Worm (Caenorhabditis elegans) whole organism, L3 larva: Measurements from ENCODE around the gene chk-1.

Experiments used
- R02D3.7 ChIP-seq: fragments of 150-350 bp; optimal IDR thresholded peaks from 2 replicates; lab custom pipeline; 2014; ENCODE audit warnings: missing biosample characterization, missing genetic modification characterization
- ZK546.5 ChIP-seq: sonication (generic microtip); optimal IDR thresholded peaks from 2 replicates; lab custom pipeline; 2017; ENCODE audit warnings: missing biosample characterization, missing genetic modification characterization
- ceh-16 ChIP-seq: sonication (generic microtip); optimal IDR thresholded peaks from 2 replicates; lab custom pipeline; 2017; ENCODE audit warnings: missing biosample characterization, missing genetic modification characterization
- ceh-28 ChIP-seq: fragments of 150-350 bp; optimal IDR thresholded peaks from 2 replicates; lab custom pipeline; 2014; ENCODE audit warnings: missing biosample characterization, missing genetic modification reagents, missing genetic modification characterization
- ceh-82 ChIP-seq: fragments of 150-350 bp; optimal IDR thresholded peaks from 2 replicates; lab custom pipeline; 2014; ENCODE audit warnings: missing biosample characterization, missing genetic modification characterization
- ceh-9 ChIP-seq: sonication (generic microtip); optimal IDR thresholded peaks from 2 replicates; lab custom pipeline; 2018; ENCODE audit warnings: missing biosample characterization, missing genetic modification characterization
- daf-12 ChIP-seq: fragments of 150-350 bp; optimal IDR thresholded peaks from 2 replicates; lab custom pipeline; 2014; ENCODE audit warnings: missing biosample characterization, missing genetic modification reagents, missing genetic modification characterization
- egl-27 ChIP-seq: sonication (generic microtip); optimal IDR thresholded peaks from 4 replicates; lab custom pipeline; 2017; ENCODE audit warnings: missing biosample characterization, missing genetic modification reagents, missing genetic modification characterization
- elt-1 ChIP-seq: fragments of 150-350 bp; optimal IDR thresholded peaks from 2 replicates; lab custom pipeline; 2014; ENCODE audit warnings: missing biosample characterization, missing genetic modification characterization
- elt-2 ChIP-seq: sonication (generic microtip); optimal IDR thresholded peaks from 2 replicates; lab custom pipeline; 2016; ENCODE audit warnings: missing genetic modification reagents, mild to moderate bottlenecking, missing genetic modification characterization, missing compliant biosample characterization
- elt-3 ChIP-seq, 3 experiments: fragments of 150-350 bp in 1 of 3; sonication (generic microtip) in 2 of 3; optimal IDR thresholded peaks; 2 replicates in 2 of 3; 4 replicates in 1 of 3; lab custom pipeline; 2014 to 2017; ENCODE audit warnings: missing biosample characterization in 3 of 3, missing genetic modification characterization in 3 of 3
- eor-1 ChIP-seq, 2 experiments: fragments of 150-350 bp; optimal IDR thresholded peaks; 2 replicates each; lab custom pipeline; 2014 to 2018; ENCODE audit warnings: missing biosample characterization in 2 of 2, missing genetic modification characterization in 2 of 2
- fkh-10 ChIP-seq: sonication (generic microtip); optimal IDR thresholded peaks from 2 replicates; lab custom pipeline; 2017; ENCODE audit warnings: missing biosample characterization, missing genetic modification reagents, missing genetic modification characterization
- fkh-2 ChIP-seq: fragments of 150-350 bp; optimal IDR thresholded peaks from 2 replicates; lab custom pipeline; 2014; ENCODE audit warnings: missing biosample characterization, missing genetic modification reagents, missing genetic modification characterization
- fos-1 ChIP-seq: fragments of 150-350 bp; optimal IDR thresholded peaks from 2 replicates; lab custom pipeline; 2014; ENCODE audit warnings: missing biosample characterization, missing genetic modification characterization
- hmg-11 ChIP-seq: sonication (generic microtip); optimal IDR thresholded peaks from 2 replicates; lab custom pipeline; 2016; ENCODE audit warnings: missing genetic modification characterization, missing compliant biosample characterization
- lsy-12 ChIP-seq: sonication (generic microtip); optimal IDR thresholded peaks from 2 replicates; lab custom pipeline; 2016; ENCODE audit warnings: mild to moderate bottlenecking, missing genetic modification characterization, missing compliant biosample characterization
- mdl-1 ChIP-seq: fragments of 150-350 bp; optimal IDR thresholded peaks from 2 replicates; lab custom pipeline; 2014; ENCODE audit warnings: missing biosample characterization, missing genetic modification characterization
- nfya-1 ChIP-seq: sonication (generic microtip); optimal IDR thresholded peaks from 2 replicates; lab custom pipeline; 2017; ENCODE audit warnings: missing genetic modification characterization, mild to moderate bottlenecking, missing compliant biosample characterization, antibody characterized with exemption, moderate library complexity; ENCODE audit not compliant: insufficient read depth
- nhr-11 ChIP-seq: fragments of 150-350 bp; optimal IDR thresholded peaks from 2 replicates; lab custom pipeline; 2014; ENCODE audit warnings: missing biosample characterization, missing genetic modification characterization
- nhr-12 ChIP-seq: fragments of 150-350 bp; optimal IDR thresholded peaks from 2 replicates; lab custom pipeline; 2014; ENCODE audit warnings: missing biosample characterization, missing genetic modification characterization
- nhr-23 ChIP-seq: fragments of 150-350 bp; optimal IDR thresholded peaks from 2 replicates; lab custom pipeline; 2014; ENCODE audit warnings: missing biosample characterization, missing genetic modification reagents, missing genetic modification characterization
- nhr-28 ChIP-seq: fragments of 150-350 bp; optimal IDR thresholded peaks from 2 replicates; lab custom pipeline; 2014; ENCODE audit warnings: missing biosample characterization, missing genetic modification characterization
- nhr-43 ChIP-seq: sonication (generic microtip); optimal IDR thresholded peaks from 2 replicates; lab custom pipeline; 2016; ENCODE audit warnings: mild to moderate bottlenecking, missing genetic modification characterization, missing compliant biosample characterization; ENCODE audit not compliant: poor library complexity, severe bottlenecking
- nhr-67 ChIP-seq: fragments of 150-350 bp; optimal IDR thresholded peaks from 2 replicates; lab custom pipeline; 2014; ENCODE audit warnings: missing biosample characterization, missing genetic modification characterization
- nhr-76 ChIP-seq: fragments of 150-350 bp; sonication (generic microtip); optimal IDR thresholded peaks from 5 replicates; lab custom pipeline; 2014; ENCODE audit warnings: missing biosample characterization, missing genetic modification characterization
- nhr-77 ChIP-seq: fragments of 150-350 bp; optimal IDR thresholded peaks from 2 replicates; lab custom pipeline; 2014; ENCODE audit warnings: missing biosample characterization, missing genetic modification characterization
- pha-4 ChIP-seq: fragments of 150-350 bp; optimal IDR thresholded peaks from 2 replicates; lab custom pipeline; 2014; ENCODE audit warnings: missing biosample characterization, missing genetic modification reagents, missing genetic modification characterization
- pqm-1 ChIP-seq: fragments of 150-350 bp; optimal IDR thresholded peaks from 2 replicates; lab custom pipeline; 2017; ENCODE audit warnings: missing biosample characterization, missing genetic modification characterization, inconsistent platforms
- sea-2 ChIP-seq: fragments of 150-350 bp; sonication (generic microtip); optimal IDR thresholded peaks from 4 replicates; lab custom pipeline; 2014; ENCODE audit warnings: missing biosample characterization, missing genetic modification reagents, missing genetic modification characterization
- skn-1 ChIP-seq: fragments of 150-350 bp; optimal IDR thresholded peaks from 2 replicates; lab custom pipeline; 2014; ENCODE audit warnings: missing biosample characterization, missing genetic modification characterization
- snpc-4 ChIP-seq: fragments of 150-350 bp; optimal IDR thresholded peaks from 2 replicates; lab custom pipeline; 2014; ENCODE audit warnings: missing biosample characterization, missing genetic modification characterization
- tbx-2 ChIP-seq: sonication (generic microtip); optimal IDR thresholded peaks from 2 replicates; lab custom pipeline; 2016; ENCODE audit warnings: mild to moderate bottlenecking, missing genetic modification characterization, missing compliant biosample characterization
- unc-39 ChIP-seq: sonication (generic microtip); optimal IDR thresholded peaks from 4 replicates; lab custom pipeline; 2017; ENCODE audit warnings: missing biosample characterization, missing genetic modification characterization
- unc-62 ChIP-seq: fragments of 150-350 bp; sonication (generic microtip); optimal IDR thresholded peaks from 4 replicates; lab custom pipeline; 2014; ENCODE audit warnings: missing biosample characterization, missing genetic modification reagents, missing genetic modification characterization
- zag-1 ChIP-seq: fragments of 150-350 bp; optimal IDR thresholded peaks from 2 replicates; lab custom pipeline; 2014; ENCODE audit warnings: missing biosample characterization, missing genetic modification characterization
- ztf-11 ChIP-seq: fragments of 150-350 bp; optimal IDR thresholded peaks from 2 replicates; lab custom pipeline; 2014; ENCODE audit warnings: missing biosample characterization, missing genetic modification characterization
- ztf-4 ChIP-seq: fragments of 150-350 bp; optimal IDR thresholded peaks from 2 replicates; lab custom pipeline; 2014; ENCODE audit warnings: missing biosample characterization, missing genetic modification characterization

chk-1 gene

ce11 chrV:3766904-3767303 lies 7.6 kb upstream of the chk-1 start, which contains the start of gene Y39H10A.1:
Y39H10A.1 (plus strand) TSS chrV:3767204.
- TF ChIP-seq nhr-12 (no peak), elt-2 (no peak), ztf-11 (tag; lab: Kevin White, UChicago) (no peak), unc-62 (GFP tag; lab: Kevin White, UChicago) (no peak), nhr-77 (no peak), ceh-16 (no peak), pqm-1 (tag; lab: Kevin White, UChicago) (no peak), nhr-76 (tag; lab: Kevin White, UChicago) (no peak), sea-2 (GFP tag; lab: Kevin White, UChicago) (no peak), fos-1 (tag; lab: Kevin White, UChicago) (no peak), R02D3.7 (tag; lab: Kevin White, UChicago) (no peak), nhr-23 (tag; lab: Kevin White, UChicago) (no peak), lsy-12 (tag; lab: Kevin White, UChicago) (no peak), egl-27 (tag; lab: Kevin White, UChicago) (no peak), nhr-43 (no peak), unc-39 (tag; lab: Kevin White, UChicago) (no peak), mdl-1 (tag; lab: Kevin White, UChicago) (no peak), ztf-4 (tag; lab: Kevin White, UChicago) (no peak), elt-3 (tag; optimal IDR thresholded peaks at IDR 0.05; lab: Kevin White, UChicago) (no peak), ZK546.5 (no peak)
- TF ChIP-seq, all 47 proteins: peak for 0

- no peak for TF ChIP-seq fkh-10 (GFP tag; lab: Kevin White, UChicago)
- TF ChIP-seq nhr-67 (tag; lab: Kevin White, UChicago), result no peak
- TF ChIP-seq ztf-11 (tag; lab: Kevin White, UChicago), result no peak
- TF ChIP-seq unc-62 (GFP tag; lab: Kevin White, UChicago), result no peak
- no peak for TF ChIP-seq nhr-28 (tag; lab: Kevin White, UChicago)
- TF ChIP-seq ceh-82, result no peak
- TF ChIP-seq R02D3.7 (tag; lab: Kevin White, UChicago), result no peak
- no peak for TF ChIP-seq pqm-1 (tag; lab: Kevin White, UChicago)
- no peak for TF ChIP-seq ceh-16
- TF ChIP-seq ztf-4 (tag; lab: Kevin White, UChicago), result no peak
- no peak for TF ChIP-seq daf-12 (tag; lab: Kevin White, UChicago)
Measured at ce11 chrV:3761829-3762228, 2.6 kb upstream of the chk-1 start.

DNA sequence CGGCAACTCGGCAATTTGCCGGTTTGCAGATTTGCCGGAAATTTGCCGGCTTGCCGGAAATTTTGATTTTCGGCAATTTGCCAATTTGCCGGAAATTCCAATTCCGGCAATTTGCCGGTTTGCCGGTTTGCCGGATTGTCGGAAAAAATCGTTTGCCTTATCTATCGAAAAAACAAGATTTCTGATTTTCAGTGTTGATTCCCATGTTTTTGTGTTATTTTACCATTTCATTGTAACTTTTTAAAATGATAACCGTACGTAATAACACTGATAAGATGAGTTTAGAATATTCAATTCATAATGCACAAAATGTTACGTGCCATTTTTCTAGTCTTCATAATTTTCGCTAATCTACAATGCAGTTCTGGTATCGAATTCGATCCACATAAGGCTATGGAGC lies 1.6 kb upstream of the chk-1 start, which contains the start of gene oac-55:
Gene oac-55, plus strand, starts transcription at position 301 of the 400 bp plus-strand sequence.
- TF ChIP-seq nhr-12 (no peak), zag-1 (tag; lab: Kevin White, UChicago) (no peak), nhr-11 (tag; lab: Kevin White, UChicago) (no peak), R02D3.7 (tag; lab: Kevin White, UChicago) (no peak), eor-1 (tag; optimal IDR thresholded peaks at IDR 0.05; lab: Kevin White, UChicago) (no peak), nhr-23 (tag; lab: Kevin White, UChicago) (no peak), fkh-2 (no peak), snpc-4 (tag; lab: Kevin White, UChicago) (no peak)
- TF ChIP-seq, all 47 proteins: peak for 0

- TF ChIP-seq skn-1 (tag; lab: Kevin White, UChicago) (peak; percentile 7), pha-4 (tag; lab: Kevin White, UChicago) (peak; percentile 50), ceh-9 (tag; lab: Kevin White, UChicago) (no peak), elt-2 (peak; percentile 26), nfya-1 (tag; lab: Kevin White, UChicago) (peak; percentile 57), ceh-82 (no peak), nhr-67 (tag; lab: Kevin White, UChicago) (no peak), elt-1 (tag; lab: Kevin White, UChicago) (no peak), hmg-11 (tag; lab: Kevin White, UChicago) (peak; percentile 64), tbx-2 (tag; lab: Kevin White, UChicago) (no peak), snpc-4 (tag; lab: Kevin White, UChicago) (peak; percentile 71), nhr-76 (tag; lab: Kevin White, UChicago) (no peak), ceh-28 (tag; lab: Kevin White, UChicago) (peak; percentile 3), R02D3.7 (tag; lab: Kevin White, UChicago) (peak; percentile 68)
Measured at ce11 chrV:3756887-3757286, 2.4 kb downstream of the chk-1 start, which contains the start of gene gid-7. gid-7 (minus strand) TSS chrV:3757074.
